Fruit fly (Drosophila melanogaster) whole organism, embryonic: Measurements from ENCODE around the gene RpL37A.

ENCODE experiments used
- CG10267 ChIP-seq: fragments of 200-800 bp; sonication (Bioruptor generic); optimal IDR thresholded peaks from 2 replicates; lab custom pipeline; 2018; ENCODE audit warnings: missing biosample characterization, mild to moderate bottlenecking, missing genetic modification characterization, moderate library complexity
- CG10366 ChIP-seq: fragments of 200-800 bp; sonication (Bioruptor generic); IDR thresholded peaks from 2 replicates; pipeline ENCODE4 v1.3.6; 2022; ENCODE audit warnings: missing biosample characterization, missing genetic modification characterization
- CG11247 ChIP-seq: fragments of 200-800 bp; sonication (Bioruptor generic); IDR thresholded peaks from 2 replicates; pipeline ENCODE4 v1.3.6; 2022; ENCODE audit warnings: missing biosample characterization, missing genetic modification characterization
- CG12236 ChIP-seq: fragments of 200-800 bp; sonication (Bioruptor generic); optimal IDR thresholded peaks from 2 replicates; lab custom pipeline; 2016; ENCODE audit warnings: missing biosample characterization, missing genetic modification characterization
- CG13775 ChIP-seq: fragments of 200-800 bp; sonication (Bioruptor generic); optimal IDR thresholded peaks from 3 replicates; lab custom pipeline; 2017; ENCODE audit warnings: missing biosample characterization, mild to moderate bottlenecking, missing genetic modification characterization
- CG14050 ChIP-seq: fragments of 200-800 bp; sonication (Bioruptor generic); IDR thresholded peaks from 3 replicates; pipeline ENCODE4 v1.3.6; 2022; ENCODE audit warnings: missing biosample characterization, missing genetic modification characterization
- CG14441 ChIP-seq: fragments of 200-800 bp; sonication (Bioruptor generic); IDR thresholded peaks from 2 replicates; pipeline ENCODE4 v1.3.6; 2022; ENCODE audit warnings: missing biosample characterization, missing genetic modification characterization
- CG14667 ChIP-seq: fragments of 200-800 bp; sonication (Bioruptor generic); IDR thresholded peaks from 2 replicates; pipeline ENCODE4 v1.3.6; 2022; ENCODE audit warnings: missing biosample characterization, missing genetic modification characterization
- CG14710 ChIP-seq: fragments of 200-800 bp; sonication (Bioruptor generic); optimal IDR thresholded peaks from 3 replicates; lab custom pipeline; 2019; ENCODE audit warnings: missing biosample characterization, mild to moderate bottlenecking, missing genetic modification characterization, moderate library complexity
- CG1529 ChIP-seq: fragments of 200-800 bp; sonication (Bioruptor generic); optimal IDR thresholded peaks from 3 replicates; lab custom pipeline; 2018; ENCODE audit warnings: missing biosample characterization, missing genetic modification characterization
- CG15601 ChIP-seq: fragments of 200-800 bp; sonication (Bioruptor generic); optimal IDR thresholded peaks from 3 replicates; lab custom pipeline; 2019; ENCODE audit warnings: missing biosample characterization, mild to moderate bottlenecking, missing genetic modification characterization, moderate library complexity
- CG17385 ChIP-seq: fragments of 200-800 bp; sonication (Bioruptor generic); optimal IDR thresholded peaks from 3 replicates; lab custom pipeline; 2018; ENCODE audit warnings: missing biosample characterization, mild to moderate bottlenecking, missing genetic modification characterization
- CG30020 ChIP-seq: fragments of 200-800 bp; optimal IDR thresholded peaks from 2 replicates; lab custom pipeline; 2019; ENCODE audit warnings: missing biosample characterization, mild to moderate bottlenecking, missing genetic modification characterization, moderate library complexity
- CG3726 ChIP-seq: fragments of 200-800 bp; sonication (Bioruptor generic); IDR thresholded peaks from 3 replicates; pipeline ENCODE4, ENCODE4 v1.3.6; 2022; ENCODE audit warnings: missing biosample characterization, missing genetic modification characterization
- CG3838 ChIP-seq: fragments of 200-800 bp; sonication (Bioruptor generic); optimal IDR thresholded peaks from 3 replicates; lab custom pipeline; 2016; ENCODE audit warnings: missing biosample characterization, missing genetic modification characterization
- CG3847 ChIP-seq: fragments of 200-800 bp; sonication (Bioruptor generic); IDR thresholded peaks from 2 replicates; pipeline ENCODE4 v1.3.6; 2022; ENCODE audit warnings: missing biosample characterization, missing genetic modification characterization
- CG3995 ChIP-seq: fragments of 200-800 bp; sonication (Bioruptor generic); optimal IDR thresholded peaks from 3 replicates; lab custom pipeline; 2016; ENCODE audit warnings: missing biosample characterization, missing genetic modification characterization
- CG42726 ChIP-seq: fragments of 200-800 bp; sonication (Bioruptor generic); IDR thresholded peaks from 2 replicates; pipeline ENCODE4 v1.3.6; 2022; ENCODE audit warnings: missing biosample characterization, missing genetic modification characterization; ENCODE audit not compliant: partially characterized antibody
- CG6272 ChIP-seq: fragments of 200-800 bp; sonication (Bioruptor generic); IDR thresholded peaks from 2 replicates; pipeline ENCODE4 v1.3.6; 2022; ENCODE audit warnings: missing biosample characterization, missing genetic modification characterization
- CG6813 ChIP-seq: fragments of 200-800 bp; sonication (Bioruptor generic); optimal IDR thresholded peaks from 2 replicates; lab custom pipeline; 2017; ENCODE audit warnings: missing biosample characterization, missing genetic modification characterization, mild to moderate bottlenecking, moderate library complexity, missing genetic modification reagents
- CG6854 ChIP-seq: fragments of 200-800 bp; sonication (Bioruptor generic); optimal IDR thresholded peaks from 3 replicates; lab custom pipeline; 2017; ENCODE audit warnings: missing biosample characterization, mild to moderate bottlenecking, missing genetic modification characterization
- CG7372 ChIP-seq: fragments of 200-800 bp; sonication (Bioruptor generic); IDR thresholded peaks from 2 replicates; pipeline ENCODE4 v1.3.6; 2022; ENCODE audit warnings: missing biosample characterization, missing genetic modification characterization
- CrebB ChIP-seq: fragments of 200-800 bp; sonication (Bioruptor generic); optimal IDR thresholded peaks from 3 replicates; lab custom pipeline; 2018; ENCODE audit warnings: missing biosample characterization, mild to moderate bottlenecking, missing genetic modification characterization
- Dll ChIP-seq: fragments of 200-800 bp; sonication (Bioruptor generic); IDR thresholded peaks from 4 replicates; pipeline ENCODE4 v1.3.6; 2022; ENCODE audit warnings: missing biosample characterization, missing genetic modification characterization; ENCODE audit not compliant: partially characterized antibody
- Doc2 ChIP-seq: fragments of 200-800 bp; sonication (Bioruptor generic); IDR thresholded peaks from 2 replicates; pipeline ENCODE4 v1.3.6; 2022; ENCODE audit warnings: missing biosample characterization, missing genetic modification characterization
- E2f2 ChIP-seq: fragments of 200-800 bp; sonication (Bioruptor generic); IDR thresholded peaks from 2 replicates; pipeline ENCODE4 v1.3.6; 2022; ENCODE audit warnings: missing biosample characterization, missing genetic modification characterization
- Gsc ChIP-seq: fragments of 200-800 bp; sonication (Bioruptor generic); IDR thresholded peaks from 2 replicates; pipeline ENCODE4 v1.3.6; 2022; ENCODE audit warnings: missing biosample characterization, missing genetic modification characterization
- HmgD ChIP-seq: fragments of 200-800 bp; sonication (Bioruptor generic); optimal IDR thresholded peaks from 3 replicates; lab custom pipeline; 2016; ENCODE audit warnings: missing biosample characterization, missing genetic modification characterization
- HmgZ ChIP-seq: fragments of 200-800 bp; sonication (Bioruptor generic); optimal IDR thresholded peaks from 2 replicates; lab custom pipeline; 2018; ENCODE audit warnings: missing biosample characterization, mild to moderate bottlenecking, missing genetic modification characterization
- Hmr ChIP-seq: fragments of 200-800 bp; sonication (Bioruptor generic); optimal IDR thresholded peaks from 3 replicates; lab custom pipeline; 2017; ENCODE audit warnings: mild to moderate bottlenecking, missing biosample characterization, missing genetic modification reagents, missing genetic modification characterization
- MBD-R2 ChIP-seq: fragments of 200-800 bp; sonication (Bioruptor generic); IDR thresholded peaks from 2 replicates; pipeline ENCODE4 v1.3.6; 2022; ENCODE audit warnings: missing biosample characterization, missing genetic modification characterization
- MESR4 ChIP-seq: fragments of 200-800 bp; sonication (Bioruptor generic); optimal IDR thresholded peaks from 2 replicates; lab custom pipeline; 2018; ENCODE audit warnings: missing biosample characterization, mild to moderate bottlenecking, missing genetic modification characterization, moderate library complexity
- Meics ChIP-seq: fragments of 200-800 bp; sonication (Bioruptor generic); optimal IDR thresholded peaks from 2 replicates; lab custom pipeline; 2017; ENCODE audit warnings: missing biosample characterization, mild to moderate bottlenecking, missing genetic modification characterization
- Myb ChIP-seq: fragments of 200-800 bp; sonication (Bioruptor generic); optimal IDR thresholded peaks from 2 replicates; lab custom pipeline; 2016; ENCODE audit warnings: missing biosample characterization, missing genetic modification characterization
- Pdp1 ChIP-seq, 2 experiments: fragments of 200-800 bp; sonication (Bioruptor generic); optimal IDR thresholded peaks; 3 replicates each; lab custom pipeline; 2016; ENCODE audit warnings: missing biosample characterization in 2 of 2, missing genetic modification characterization in 2 of 2, mild to moderate bottlenecking in 1 of 2, moderate library complexity in 1 of 2
- Usf ChIP-seq: fragments of 200-800 bp; sonication (Bioruptor generic); optimal IDR thresholded peaks from 2 replicates; lab custom pipeline; 2017; ENCODE audit warnings: missing genotype, missing biosample characterization, missing genetic modification characterization
- YL-1 ChIP-seq: fragments of 200-800 bp; sonication (Bioruptor generic); optimal IDR thresholded peaks from 3 replicates; lab custom pipeline; 2017; ENCODE audit warnings: missing biosample characterization, mild to moderate bottlenecking, missing genetic modification characterization
- ash1 ChIP-seq: fragments of 200-800 bp; sonication (Bioruptor generic); optimal IDR thresholded peaks from 2 replicates; lab custom pipeline; 2018; ENCODE audit warnings: missing biosample characterization, mild to moderate bottlenecking, missing genetic modification characterization
- cad ChIP-seq: fragments of >200 bp; optimal IDR thresholded peaks from 2 replicates; lab custom pipeline; 2017; ENCODE audit warnings: missing biosample characterization, missing genetic modification characterization
- croc ChIP-seq: fragments of 200-800 bp; sonication (Bioruptor generic); conservative IDR thresholded peaks from 3 replicates; pipeline ENCODE4 v1.3.6; 2022; ENCODE audit warnings: missing biosample characterization, missing genetic modification characterization
- crp ChIP-seq, 2 experiments: fragments of 200-800 bp; sonication (Bioruptor generic); optimal IDR thresholded peaks; 2 replicates in 1 of 2; 3 replicates in 1 of 2; lab custom pipeline; 2017; ENCODE audit warnings: missing biosample characterization in 2 of 2, missing genetic modification characterization in 2 of 2, mild to moderate bottlenecking in 1 of 2, moderate library complexity in 1 of 2
- dmrt99B ChIP-seq: fragments of 200-800 bp; sonication (Bioruptor generic); optimal IDR thresholded peaks from 2 replicates; lab custom pipeline; 2018; ENCODE audit warnings: missing biosample characterization, mild to moderate bottlenecking, missing genetic modification characterization, moderate library complexity
- gcm ChIP-seq: fragments of 200-800 bp; sonication (Bioruptor generic); optimal IDR thresholded peaks from 2 replicates; lab custom pipeline; 2019; ENCODE audit warnings: missing biosample characterization, mild to moderate bottlenecking, missing genetic modification characterization, moderate library complexity
- gfzf ChIP-seq: fragments of 200-800 bp; sonication (Bioruptor generic); optimal IDR thresholded peaks from 2 replicates; lab custom pipeline; 2016; ENCODE audit warnings: missing biosample characterization, mild to moderate bottlenecking, missing genetic modification characterization, moderate library complexity
- ham ChIP-seq: fragments of 200-800 bp; sonication (Bioruptor generic); IDR thresholded peaks from 2 replicates; pipeline ENCODE4 v1.3.6; 2022; ENCODE audit warnings: missing biosample characterization, missing genetic modification characterization
- hth ChIP-seq: fragments of >200 bp; optimal IDR thresholded peaks from 2 replicates; lab custom pipeline; 2017; ENCODE audit warnings: inconsistent platforms
- odd ChIP-seq: fragments of 200-800 bp; sonication (Bioruptor generic); optimal IDR thresholded peaks from 2 replicates; lab custom pipeline; 2017; ENCODE audit warnings: missing biosample characterization, mild to moderate bottlenecking, missing genetic modification characterization
- pzg ChIP-seq: fragments of 200-800 bp; sonication (Bioruptor generic); optimal IDR thresholded peaks from 3 replicates; lab custom pipeline; 2018; ENCODE audit warnings: missing biosample characterization, mild to moderate bottlenecking, missing genetic modification characterization, moderate library complexity
- ssp ChIP-seq: fragments of 200-800 bp; sonication (Bioruptor generic); IDR thresholded peaks from 2 replicates; pipeline ENCODE4 v1.3.6; 2022; ENCODE audit warnings: missing biosample characterization, missing genetic modification characterization
- tx ChIP-seq: fragments of 200-800 bp; sonication (Bioruptor generic); optimal IDR thresholded peaks from 2 replicates; lab custom pipeline; 2016; ENCODE audit warnings: missing biosample characterization, missing genetic modification characterization
- unpg ChIP-seq: fragments of 200-800 bp; sonication (Bioruptor generic); optimal IDR thresholded peaks from 3 replicates; lab custom pipeline; 2018; ENCODE audit warnings: missing biosample characterization, mild to moderate bottlenecking, missing genetic modification characterization, moderate library complexity

RpL37A gene

DNA sequence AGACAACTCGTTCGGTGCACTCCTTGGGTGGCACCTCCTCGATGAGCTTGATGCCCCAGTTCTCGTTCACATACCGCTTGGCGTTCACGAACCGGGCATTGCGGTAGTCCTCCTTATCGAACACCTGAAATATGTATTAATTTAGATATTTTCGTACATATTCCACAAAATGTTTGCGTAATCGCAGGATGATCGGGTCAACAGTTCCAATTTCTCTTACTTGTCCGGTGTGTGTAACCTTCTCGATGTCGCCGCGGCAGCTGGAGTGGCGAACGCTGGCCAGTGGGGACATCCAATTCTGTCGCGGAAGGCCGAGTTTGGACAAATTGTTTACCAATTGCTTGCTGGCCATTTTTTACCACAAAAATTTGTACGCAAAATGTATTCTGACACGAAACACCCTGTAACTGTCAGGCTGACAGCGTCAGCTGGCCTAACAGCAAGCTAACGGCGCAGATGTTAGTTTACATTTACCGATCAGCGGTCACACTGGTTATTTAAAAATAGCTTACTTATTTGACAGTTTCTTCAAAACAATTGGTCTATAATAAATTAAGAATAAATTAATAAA lies 29.1 kb downstream of the RpL37A start, which contains the start of gene ND-13A (continued):
- TF ChIP-seq MBD-R2 (GFP tag; lab: Robert Waterston, UW), result peak; percentile 82
- peak; percentile 22 for TF ChIP-seq Hmr (GFP tag; lab: Kevin White, UChicago)
- no peak for TF ChIP-seq CG6272 (GFP tag; lab: Robert Waterston, UW)
- TF ChIP-seq cad (GFP tag; lab: Kevin White, UChicago), result peak; percentile 63
- TF ChIP-seq CG14441 (GFP tag; lab: Robert Waterston, UW), result no peak
- TF ChIP-seq MESR4 (GFP tag; lab: Kevin White, UChicago), result peak; percentile 83
- no peak for TF ChIP-seq gcm (GFP tag; lab: Kevin White, UChicago)
- no peak for TF ChIP-seq hth (lab: Kevin White, UChicago)
- TF ChIP-seq CG10366 (GFP tag; lab: Robert Waterston, UW), result no peak
- TF ChIP-seq CG3838, result no peak
- 0 out of 2 replicates have a peak, but pooled peaks have one; percentile 35 for TF ChIP-seq CG42726 (GFP tag; lab: Robert Waterston, UW)
- TF ChIP-seq gfzf (GFP tag; lab: Kevin White, UChicago), result peak; percentile 25
- TF ChIP-seq Myb (GFP tag; lab: Kevin White, UChicago), result peak; percentile 18
- TF ChIP-seq unpg (GFP tag; lab: Kevin White, UChicago), result no peak
- no peak for TF ChIP-seq ash1
- no peak for TF ChIP-seq CG11247
- peak; percentile 2 for TF ChIP-seq CG10267 (tag; lab: Kevin White, UChicago)
- no peak for TF ChIP-seq Doc2
- TF ChIP-seq Gsc (GFP tag; lab: Robert Waterston, UW), result no peak
- TF ChIP-seq CG14050, result no peak
- TF ChIP-seq HmgD (GFP tag; lab: Kevin White, UChicago), result no peak
- TF ChIP-seq CG14667 (GFP tag; lab: Robert Waterston, UW), result no peak
- TF ChIP-seq crp (GFP tag; optimal IDR thresholded peaks at IDR 0.05; lab: Kevin White, UChicago), result peak; percentile 36 to 92
- peak in 1 of 2 experiments; percentile 93 for TF ChIP-seq Pdp1 (GFP tag; optimal IDR thresholded peaks at IDR 0.05; lab: Kevin White, UChicago)
- peak; percentile 13 for TF ChIP-seq CG14710 (tag; lab: Kevin White, UChicago)
- TF ChIP-seq odd, result no peak
- no peak for TF ChIP-seq CG6813 (GFP tag; lab: Kevin White, UChicago)
- no peak for TF ChIP-seq ssp
- TF ChIP-seq CG3847 (GFP tag; lab: Robert Waterston, UW), result no peak
- no peak for TF ChIP-seq dmrt99B (tag; lab: Kevin White, UChicago)
- 0 out of 4 replicates have a peak, but pooled peaks have one; percentile 34 for TF ChIP-seq Dll (GFP tag; lab: Robert Waterston, UW)
- TF ChIP-seq CG7372 (GFP tag; lab: Robert Waterston, UW), result no peak
- TF ChIP-seq CG17385, result no peak
- peak; percentile 25 for TF ChIP-seq CG30020 (tag; lab: Kevin White, UChicago)
- TF ChIP-seq CrebB, result peak; percentile 22
- TF ChIP-seq ham (GFP tag; lab: Robert Waterston, UW), result no peak
- no peak for TF ChIP-seq CG12236
- TF ChIP-seq Meics (GFP tag; lab: Kevin White, UChicago), result no peak
- TF ChIP-seq CG3726 (GFP tag; lab: Robert Waterston, UW), result no peak
- no peak for TF ChIP-seq Usf
- TF ChIP-seq croc, result no peak
- TF ChIP-seq HmgZ, result no peak
- TF ChIP-seq E2f2 (GFP tag; lab: Robert Waterston, UW), result peak; percentile 70
- TF ChIP-seq CG3995, result no peak
- TF ChIP-seq tx, result no peak
- TF ChIP-seq CG6854 (GFP tag; lab: Kevin White, UChicago), result no peak
- peak; percentile 67 for TF ChIP-seq pzg (GFP tag; lab: Kevin White, UChicago)
- TF ChIP-seq CG13775, result no peak
- no peak for TF ChIP-seq CG1529 (GFP tag; lab: Kevin White, UChicago)
- TF ChIP-seq YL-1, result peak; percentile 67
- TF ChIP-seq CG15601 (tag; lab: Kevin White, UChicago), result peak; percentile 9
